Worm (Caenorhabditis elegans) whole organism, young adult: ENCODE results near the gene srh-289.

Source experiments
- B0019.2 ChIP-seq: fragments of 200-800 bp; sonication (Bioruptor generic); conservative IDR thresholded peaks from 2 replicates; pipeline ENCODE4 v1.3.6; 2022; ENCODE audit warnings: missing genetic modification reagents, missing genetic modification characterization, missing compliant biosample characterization
- F10E7.11 ChIP-seq: sonication (generic microtip); optimal IDR thresholded peaks from 2 replicates; lab custom pipeline; 2017; ENCODE audit warnings: mild to moderate bottlenecking, missing genetic modification characterization, moderate library complexity, missing compliant biosample characterization
- F49E8.2 ChIP-seq: sonication (generic microtip); optimal IDR thresholded peaks from 3 replicates; lab custom pipeline; 2017; ENCODE audit warnings: missing genetic modification characterization, mild to moderate bottlenecking, missing compliant biosample characterization, antibody characterized with exemption, moderate library complexity; ENCODE audit not compliant: insufficient read depth
- K11D2.4 ChIP-seq: fragments of 200-800 bp; sonication (Bioruptor generic); IDR thresholded peaks from 2 replicates; pipeline ENCODE4 v1.3.6; 2022; ENCODE audit warnings: missing genetic modification reagents, missing genetic modification characterization, missing compliant biosample characterization
- Y53G8AR.9 ChIP-seq: fragments of 200-800 bp; sonication (Bioruptor generic); conservative IDR thresholded peaks from 2 replicates; pipeline ENCODE4 v1.3.6; 2022; ENCODE audit warnings: missing genetic modification reagents, missing genetic modification characterization, missing compliant biosample characterization
- bed-1 ChIP-seq: fragments of 200-800 bp; sonication (Bioruptor generic); IDR thresholded peaks from 2 replicates; pipeline ENCODE4 v1.3.6; 2022; ENCODE audit warnings: missing genetic modification reagents, missing genetic modification characterization, missing compliant biosample characterization
- bed-2 ChIP-seq: fragments of 200-800 bp; sonication (Bioruptor generic); IDR thresholded peaks from 2 replicates; pipeline ENCODE4 v1.3.6; 2022; ENCODE audit warnings: missing genetic modification reagents, missing genetic modification characterization, missing compliant biosample characterization
- chd-7 ChIP-seq: sonication (generic microtip); optimal IDR thresholded peaks from 2 replicates; lab custom pipeline; 2016; ENCODE audit warnings: mild to moderate bottlenecking, missing genetic modification characterization, moderate library complexity, missing compliant biosample characterization
- die-1 ChIP-seq: sonication (generic microtip); optimal IDR thresholded peaks from 2 replicates; lab custom pipeline; 2016; ENCODE audit warnings: missing genotype, mild to moderate bottlenecking, missing genetic modification characterization, missing compliant biosample characterization
- efl-1 ChIP-seq: fragments of 150-350 bp; optimal IDR thresholded peaks from 2 replicates; lab custom pipeline; 2014; ENCODE audit warnings: missing biosample characterization, missing genetic modification reagents, missing genetic modification characterization
- egrh-3 ChIP-seq: fragments of 200-800 bp; sonication (Bioruptor generic); IDR thresholded peaks from 2 replicates; pipeline ENCODE4 v1.3.6; 2022; ENCODE audit warnings: missing genetic modification reagents, missing genetic modification characterization, missing compliant biosample characterization
- him-1 ChIP-seq: sonication (generic microtip); optimal IDR thresholded peaks from 2 replicates; lab custom pipeline; 2016; ENCODE audit warnings: missing genotype, missing genetic modification reagents, missing genetic modification characterization, missing compliant biosample characterization
- hlh-26 ChIP-seq: fragments of 200-800 bp; sonication (Bioruptor generic); conservative IDR thresholded peaks from 2 replicates; pipeline ENCODE4 v1.3.6; 2022; ENCODE audit warnings: missing genetic modification reagents, missing genetic modification characterization, missing compliant biosample characterization
- lag-1 ChIP-seq: fragments of 200-800 bp; sonication (Bioruptor generic); IDR thresholded peaks from 2 replicates; pipeline ENCODE4 v1.3.6; 2022; ENCODE audit warnings: missing genetic modification reagents, missing genetic modification characterization, missing compliant biosample characterization
- lir-1 ChIP-seq: fragments of 200-800 bp; sonication (Bioruptor generic); conservative IDR thresholded peaks from 2 replicates; pipeline ENCODE4 v1.3.6; 2022; ENCODE audit warnings: missing genetic modification reagents, missing genetic modification characterization, missing compliant biosample characterization
- lsl-1 ChIP-seq: fragments of 200-800 bp; sonication (Bioruptor generic); optimal IDR thresholded peaks from 2 replicates; lab custom pipeline; 2018; ENCODE audit warnings: mild to moderate bottlenecking, missing genetic modification characterization, moderate library complexity, missing compliant biosample characterization
- madf-3 ChIP-seq: fragments of 200-800 bp; sonication (Bioruptor generic); IDR thresholded peaks from 2 replicates; pipeline ENCODE4 v1.3.6; 2022; ENCODE audit warnings: missing genetic modification reagents, missing genetic modification characterization, missing compliant biosample characterization
- mcd-1 ChIP-seq: fragments of 200-800 bp; sonication (Bioruptor generic); IDR thresholded peaks from 2 replicates; pipeline ENCODE4 v1.3.6; 2022; ENCODE audit warnings: missing genetic modification reagents, missing genetic modification characterization, missing compliant biosample characterization
- snpc-1.1 ChIP-seq: sonication (generic microtip); optimal IDR thresholded peaks from 2 replicates; lab custom pipeline; 2017; ENCODE audit warnings: missing genetic modification characterization, mild to moderate bottlenecking, missing compliant biosample characterization, antibody characterized with exemption, moderate library complexity, missing genotype, missing genetic modification reagents; ENCODE audit not compliant: insufficient read depth
- snpc-3.4 ChIP-seq: sonication (generic microtip); optimal IDR thresholded peaks from 2 replicates; lab custom pipeline; 2017; ENCODE audit warnings: missing genetic modification characterization, mild to moderate bottlenecking, missing compliant biosample characterization, antibody characterized with exemption, moderate library complexity, missing genotype, missing genetic modification reagents
- snpc-4 ChIP-seq, 5 experiments: fragments of 150-350 bp in 1 of 5; sonication (generic microtip) in 4 of 5; optimal IDR thresholded peaks; 2 replicates each; lab custom pipeline; 2014 to 2018; ENCODE audit warnings: missing genetic modification characterization in 5 of 5, missing biosample characterization in 3 of 5, antibody characterized with exemption in 2 of 5, mild to moderate bottlenecking in 2 of 5, missing compliant biosample characterization in 2 of 5, missing genotype in 2 of 5, moderate library complexity in 2 of 5, missing genetic modification reagents in 1 of 5
- sptf-2 ChIP-seq: fragments of 200-800 bp; sonication (Bioruptor generic); optimal IDR thresholded peaks from 2 replicates; lab custom pipeline; 2018; ENCODE audit warnings: mild to moderate bottlenecking, missing genetic modification characterization, missing compliant biosample characterization
- zfh-2 ChIP-seq: fragments of 200-800 bp; sonication (Bioruptor generic); conservative IDR thresholded peaks from 2 replicates; pipeline ENCODE4 v1.3.6; 2022; ENCODE audit warnings: missing genetic modification reagents, missing genetic modification characterization, missing compliant biosample characterization
- ztf-25 ChIP-seq: fragments of 200-800 bp; sonication (Bioruptor generic); IDR thresholded peaks from 2 replicates; pipeline ENCODE4 v1.3.6; 2022; ENCODE audit warnings: missing genetic modification reagents, missing genetic modification characterization, missing compliant biosample characterization

srh-289 gene

DNA sequence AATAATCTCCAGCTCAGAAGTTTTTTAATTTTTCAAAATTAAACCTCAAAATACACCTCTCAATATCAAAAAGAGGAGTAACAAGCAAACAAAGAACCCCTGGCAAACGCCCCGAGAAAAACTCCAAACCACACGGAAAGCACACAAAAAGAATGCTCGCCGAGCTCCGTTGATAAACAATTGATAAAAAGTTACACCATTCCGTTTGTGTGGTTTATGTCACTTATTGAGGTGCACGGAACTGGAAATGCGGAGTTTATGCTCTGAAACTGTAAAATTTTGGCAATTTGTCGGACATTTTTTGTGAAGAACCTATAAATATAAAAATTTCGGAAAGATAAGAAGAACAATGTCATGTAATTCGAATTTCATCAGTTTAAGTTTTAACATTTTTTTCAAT is 41.5 kb downstream of the srh-289 start (continued):
- TF ChIP-seq sptf-2 (GFP tag; lab: Kevin White, UChicago), result no peak
- TF ChIP-seq bed-2 (GFP tag; lab: Robert Waterston, UW), result no peak
- no peak for TF ChIP-seq him-1 (tag; lab: Kevin White, UChicago)
- no peak for TF ChIP-seq lir-1
- TF ChIP-seq F49E8.2, result no peak
- TF ChIP-seq hlh-26 (GFP tag; lab: Robert Waterston, UW), result no peak

DNA sequence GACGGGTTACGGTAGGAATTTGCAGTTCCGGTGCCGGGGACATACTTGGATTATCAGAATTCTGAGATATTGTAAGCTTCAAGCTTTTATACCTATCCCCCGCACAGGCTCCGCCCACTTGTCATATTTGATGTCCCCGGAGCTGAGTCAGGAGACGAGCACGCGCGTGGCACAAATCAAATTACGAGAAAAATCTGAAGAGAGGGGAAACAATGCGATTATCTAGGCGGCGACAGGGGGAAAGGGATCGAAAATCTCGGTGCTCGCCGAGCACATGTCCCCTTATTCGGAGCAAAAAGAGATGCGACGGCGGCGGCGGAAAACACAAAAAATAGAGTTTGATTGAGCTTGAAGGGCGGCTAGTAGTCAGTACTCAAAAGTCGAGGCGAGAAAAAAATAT is 44.7 kb downstream of the srh-289 start, which contains the start of gene R12G8.1:
R12G8.1 (minus strand) TSS at position 63 of the 400 bp plus-strand sequence.
- no peak for TF ChIP-seq chd-7 (tag; lab: Kevin White, UChicago)
- TF ChIP-seq zfh-2 (GFP tag; lab: Robert Waterston, UW), result peak; percentile 76
- TF ChIP-seq snpc-1.1 (tag; lab: Kevin White, UChicago), result no peak
- no peak for TF ChIP-seq madf-3 (GFP tag; lab: Robert Waterston, UW)
- no peak for TF ChIP-seq bed-2 (GFP tag; lab: Robert Waterston, UW)
- no peak for TF ChIP-seq egrh-3 (GFP tag; lab: Robert Waterston, UW)
- TF ChIP-seq Y53G8AR.9 (GFP tag; lab: Robert Waterston, UW), result no peak
- TF ChIP-seq K11D2.4, result 0 out of 2 replicates have a peak, but pooled peaks have one; percentile 19
- TF ChIP-seq efl-1 (GFP tag; lab: Kevin White, UChicago), result no peak
- TF ChIP-seq F10E7.11, result no peak
- no peak for TF ChIP-seq bed-1 (GFP tag; lab: Robert Waterston, UW)
- TF ChIP-seq mcd-1 (GFP tag; lab: Robert Waterston, UW), result no peak

- TF ChIP-seq snpc-3.4, result no peak
- TF ChIP-seq ztf-25 (GFP tag; lab: Robert Waterston, UW), result no peak
- no peak for TF ChIP-seq snpc-4 (GFP tag; optimal IDR thresholded peaks at IDR 0.05; lab: Kevin White, UChicago)
- TF ChIP-seq snpc-4 (tag; optimal IDR thresholded peaks at IDR 0.05; lab: Kevin White, UChicago), result no peak
- no peak for TF ChIP-seq lsl-1 (GFP tag; lab: Kevin White, UChicago)
- no peak for TF ChIP-seq B0019.2
- no peak for TF ChIP-seq madf-3 (GFP tag; lab: Robert Waterston, UW)
- no peak for TF ChIP-seq die-1 (tag; lab: Kevin White, UChicago)
These were observed 46.9 kb downstream of the srh-289 start, which contains the start of gene twk-36 for ce11 chrV:17746959-17747358. twk-36 (minus strand) TSS chrV:17747059.

DNA sequence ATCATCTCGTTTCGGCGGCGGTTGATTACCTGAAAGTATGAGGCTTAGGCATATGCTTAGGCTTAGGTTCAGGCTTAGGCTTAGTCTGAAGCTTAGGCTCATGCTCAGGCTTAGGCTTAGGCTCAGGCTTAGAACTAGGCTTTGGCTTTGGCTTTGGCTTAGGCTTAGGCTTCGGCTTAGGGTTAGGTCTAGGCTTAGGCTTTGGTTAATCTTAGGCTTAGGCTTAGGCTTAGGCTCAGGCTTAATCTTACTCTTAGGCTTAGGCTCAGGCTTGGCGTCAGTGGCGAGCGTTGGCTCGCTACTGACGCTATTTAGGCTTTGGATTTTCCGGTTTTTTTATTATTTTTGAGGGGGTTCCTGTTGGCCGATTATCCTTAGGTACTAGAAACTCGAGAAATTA is 50.1 kb downstream of the srh-289 start:
- no peak for TF ChIP-seq lag-1 (GFP tag; lab: Robert Waterston, UW)
- TF ChIP-seq, all 124 proteins: peak for 0
